Worm (Caenorhabditis elegans) whole organism, mixed stage, embryonic: ENCODE data around the gene ZK512.4.

Experiments
- M03D4.4 ChIP-seq: sonication (generic microtip); optimal IDR thresholded peaks from 2 replicates; lab custom pipeline; 2017; ENCODE audit warnings: mild to moderate bottlenecking, missing genetic modification characterization, missing compliant biosample characterization
- bed-3 ChIP-seq: fragments of 200-800 bp; sonication (Bioruptor generic); optimal IDR thresholded peaks from 3 replicates; lab custom pipeline; 2018; ENCODE audit warnings: mild to moderate bottlenecking, missing genetic modification characterization, moderate library complexity, missing compliant biosample characterization
- ceh-39 ChIP-seq: fragments of 150-350 bp; optimal IDR thresholded peaks from 2 replicates; lab custom pipeline; 2014; ENCODE audit warnings: missing biosample characterization, missing genetic modification characterization
- ceh-83 ChIP-seq: fragments of 200-800 bp; sonication (Bioruptor generic); optimal IDR thresholded peaks from 2 replicates; lab custom pipeline; 2018; ENCODE audit warnings: mild to moderate bottlenecking, missing genetic modification characterization, missing compliant biosample characterization
- cnd-1 ChIP-seq: fragments of 200-800 bp; sonication (Bioruptor generic); optimal IDR thresholded peaks from 2 replicates; lab custom pipeline; 2018; ENCODE audit warnings: mild to moderate bottlenecking, missing genetic modification characterization, missing compliant biosample characterization
- drap-1 ChIP-seq: fragments of 200-800 bp; sonication (Bioruptor generic); optimal IDR thresholded peaks from 3 replicates; lab custom pipeline; 2018; ENCODE audit warnings: mild to moderate bottlenecking, missing genetic modification characterization, missing compliant biosample characterization
- elt-1 ChIP-seq: sonication (generic microtip); optimal IDR thresholded peaks from 2 replicates; lab custom pipeline; 2017; ENCODE audit warnings: missing genetic modification characterization, mild to moderate bottlenecking, missing compliant biosample characterization, antibody characterized with exemption, moderate library complexity, borderline replicate concordance; ENCODE audit not compliant: insufficient read depth
- elt-3 ChIP-seq: fragments of 150-350 bp; optimal IDR thresholded peaks from 2 replicates; lab custom pipeline; 2014; ENCODE audit warnings: missing biosample characterization, missing genetic modification characterization
- flh-1 ChIP-seq: fragments of 200-800 bp; sonication (Bioruptor generic); optimal IDR thresholded peaks from 2 replicates; lab custom pipeline; 2018; ENCODE audit warnings: mild to moderate bottlenecking, missing genetic modification characterization, moderate library complexity, missing compliant biosample characterization
- hlh-1 ChIP-seq: fragments of 150-350 bp; optimal IDR thresholded peaks from 2 replicates; lab custom pipeline; 2014; ENCODE audit warnings: missing biosample characterization, missing genetic modification reagents, missing genetic modification characterization
- lin-13 ChIP-seq: fragments of 150-350 bp; optimal IDR thresholded peaks from 2 replicates; lab custom pipeline; 2014; ENCODE audit warnings: missing biosample characterization, missing genetic modification characterization
- lin-32 ChIP-seq: fragments of 200-800 bp; sonication (Bioruptor generic); optimal IDR thresholded peaks from 2 replicates; lab custom pipeline; 2018; ENCODE audit warnings: mild to moderate bottlenecking, missing genetic modification characterization, missing compliant biosample characterization
- lsy-2 ChIP-seq: fragments of 150-350 bp; optimal IDR thresholded peaks from 2 replicates; lab custom pipeline; 2014; ENCODE audit warnings: missing biosample characterization, missing genetic modification characterization
- mab-5 ChIP-seq: fragments of 150-350 bp; optimal IDR thresholded peaks from 2 replicates; lab custom pipeline; 2014; ENCODE audit warnings: missing biosample characterization, missing genetic modification characterization
- mep-1 ChIP-seq: fragments of 150-350 bp; optimal IDR thresholded peaks from 2 replicates; lab custom pipeline; 2017; ENCODE audit warnings: missing biosample characterization, missing genetic modification reagents, missing genetic modification characterization, inconsistent platforms
- mls-2 ChIP-seq: sonication (generic microtip); optimal IDR thresholded peaks from 2 replicates; lab custom pipeline; 2016; ENCODE audit warnings: mild to moderate bottlenecking, missing genetic modification characterization, moderate library complexity, missing compliant biosample characterization
- nhr-12 ChIP-seq: fragments of 150-350 bp; optimal IDR thresholded peaks from 2 replicates; lab custom pipeline; 2014; ENCODE audit warnings: missing biosample characterization, missing genetic modification characterization
- nhr-2 ChIP-seq: fragments of 150-350 bp; optimal IDR thresholded peaks from 2 replicates; lab custom pipeline; 2014; ENCODE audit warnings: missing biosample characterization, missing genetic modification characterization
- nhr-237 ChIP-seq: fragments of 150-350 bp; optimal IDR thresholded peaks from 2 replicates; lab custom pipeline; 2014; ENCODE audit warnings: missing biosample characterization, missing genetic modification characterization
- nhr-28 ChIP-seq: fragments of 150-350 bp; optimal IDR thresholded peaks from 2 replicates; lab custom pipeline; 2014; ENCODE audit warnings: missing biosample characterization, missing genetic modification characterization
- nhr-76 ChIP-seq: sonication (generic microtip); optimal IDR thresholded peaks from 2 replicates; lab custom pipeline; 2017; ENCODE audit warnings: missing biosample characterization, missing genetic modification characterization
- pha-4 ChIP-seq: fragments of 150-350 bp; optimal IDR thresholded peaks from 2 replicates; lab custom pipeline; 2018; ENCODE audit warnings: missing biosample characterization, missing genetic modification reagents, missing genetic modification characterization
- sem-2 ChIP-seq: fragments of 200-800 bp; sonication (Bioruptor generic); optimal IDR thresholded peaks from 2 replicates; lab custom pipeline; 2018; ENCODE audit warnings: mild to moderate bottlenecking, missing genetic modification characterization, missing compliant biosample characterization
- snpc-4 ChIP-seq: fragments of 150-350 bp; optimal IDR thresholded peaks from 2 replicates; lab custom pipeline; 2014; ENCODE audit warnings: missing biosample characterization, missing genetic modification characterization
- sptf-1 ChIP-seq: sonication (generic microtip); optimal IDR thresholded peaks from 2 replicates; lab custom pipeline; 2017; ENCODE audit warnings: mild to moderate bottlenecking, missing genetic modification characterization, moderate library complexity, missing compliant biosample characterization
- unc-120 ChIP-seq: sonication (generic microtip); optimal IDR thresholded peaks from 2 replicates; lab custom pipeline; 2017; ENCODE audit warnings: missing genetic modification characterization, missing compliant biosample characterization; ENCODE audit not compliant: poor library complexity, severe bottlenecking
- unc-39 ChIP-seq: fragments of 150-350 bp; optimal IDR thresholded peaks from 2 replicates; lab custom pipeline; 2014; ENCODE audit warnings: missing biosample characterization, missing genetic modification characterization
- unc-62 ChIP-seq: fragments of 150-350 bp; optimal IDR thresholded peaks from 2 replicates; lab custom pipeline; 2014; ENCODE audit warnings: missing biosample characterization, missing genetic modification reagents, missing genetic modification characterization
- ztf-11 ChIP-seq: fragments of 150-350 bp; optimal IDR thresholded peaks from 2 replicates; lab custom pipeline; 2014; ENCODE audit warnings: missing biosample characterization, missing genetic modification characterization

ZK512.4 gene

DNA sequence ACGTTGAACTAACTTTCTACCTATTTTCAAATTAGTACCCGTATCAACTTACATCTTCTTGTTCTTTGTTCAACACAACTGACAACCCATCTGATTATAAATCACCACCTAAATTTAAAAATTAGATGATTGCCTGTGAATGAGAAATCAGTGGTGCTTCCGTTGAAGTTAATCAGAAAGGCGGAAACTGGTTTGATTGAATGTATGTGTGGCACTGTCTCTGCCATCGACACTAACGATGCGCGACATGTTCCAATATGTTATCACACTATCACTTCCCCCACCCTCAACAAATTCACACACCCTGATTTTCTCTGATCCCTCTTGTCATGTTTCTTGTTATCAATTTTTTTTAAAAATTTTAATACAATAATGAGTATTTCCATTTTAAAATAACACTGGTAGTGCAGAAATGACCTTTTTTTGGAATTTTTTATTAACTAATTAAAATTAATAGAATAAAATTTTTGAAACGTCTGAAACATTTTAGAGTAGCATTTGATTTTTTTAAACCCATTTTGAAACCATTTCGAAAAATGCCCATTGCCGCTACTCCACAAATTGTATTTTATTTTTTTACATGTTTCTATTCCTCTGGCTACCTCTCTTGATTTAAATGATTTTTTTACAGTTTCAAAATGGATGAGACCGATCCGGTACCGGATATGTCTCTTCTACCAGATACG lies 26.1 kb upstream of the ZK512.4 start, which contains the start of gene ced-11:
ced-11 (plus strand) TSS at position 636 of the 686 bp plus-strand sequence.
- TF ChIP-seq snpc-4 (tag; lab: Kevin White, UChicago) (no peak), elt-3 (tag; lab: Kevin White, UChicago) (no peak), elt-1 (tag; lab: Kevin White, UChicago) (no peak), M03D4.4 (tag; lab: Kevin White, UChicago) (no peak), nhr-12 (tag; lab: Kevin White, UChicago) (no peak), ceh-39 (tag; lab: Kevin White, UChicago) (no peak), mab-5 (tag; lab: Kevin White, UChicago) (no peak), pha-4 (tag; lab: Kevin White, UChicago) (no peak), cnd-1 (tag; lab: Kevin White, UChicago) (no peak), unc-39 (no peak), mls-2 (tag; lab: Kevin White, UChicago) (no peak), unc-62 (GFP tag; lab: Kevin White, UChicago) (no peak), mep-1 (no peak), lin-32 (GFP tag; lab: Kevin White, UChicago) (no peak), unc-120 (tag; lab: Kevin White, UChicago) (no peak)
- TF ChIP-seq, all 35 proteins: peak for 0

DNA sequence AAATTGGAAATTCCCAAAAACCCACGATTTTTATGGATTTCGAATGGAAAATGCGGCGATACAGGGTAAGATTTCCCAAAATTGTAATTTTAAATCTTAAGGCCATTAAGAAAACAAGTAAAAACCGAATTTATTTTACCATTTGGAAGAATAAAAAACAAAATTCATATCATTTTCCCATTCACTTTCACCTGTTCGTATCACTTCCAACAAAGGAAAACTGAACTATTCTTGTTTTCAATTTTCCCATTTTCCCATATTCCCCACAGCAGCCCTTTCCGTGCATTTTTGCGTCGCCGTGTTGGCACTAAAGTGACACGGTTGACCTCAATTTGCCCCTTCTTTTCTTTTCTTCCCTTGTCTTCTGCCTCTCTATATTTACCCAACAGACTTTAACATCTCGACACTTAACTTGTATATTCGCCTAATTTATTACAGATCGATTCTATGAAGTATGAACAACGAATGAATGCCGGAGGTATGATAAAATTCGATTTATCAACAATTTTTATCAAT lies 19.3 kb upstream of the ZK512.4 start, which contains the start of gene sec-16A.1:
sec-16A.1 (plus strand) TSS at position 51 of the 516 bp plus-strand sequence.
- no peak for TF ChIP-seq sptf-1
- TF ChIP-seq lsy-2: peak; percentile 8
- no peak for TF ChIP-seq flh-1 (GFP tag; lab: Kevin White, UChicago)
- no peak for TF ChIP-seq ceh-83
- no peak for TF ChIP-seq lin-32 (GFP tag; lab: Kevin White, UChicago)
- no peak for TF ChIP-seq hlh-1
- TF ChIP-seq elt-1 (tag; lab: Kevin White, UChicago): no peak
- peak; percentile 65 for TF ChIP-seq nhr-2
- no peak for TF ChIP-seq nhr-28 (tag; lab: Kevin White, UChicago)
- TF ChIP-seq, all 35 proteins: peak for 2

DNA sequence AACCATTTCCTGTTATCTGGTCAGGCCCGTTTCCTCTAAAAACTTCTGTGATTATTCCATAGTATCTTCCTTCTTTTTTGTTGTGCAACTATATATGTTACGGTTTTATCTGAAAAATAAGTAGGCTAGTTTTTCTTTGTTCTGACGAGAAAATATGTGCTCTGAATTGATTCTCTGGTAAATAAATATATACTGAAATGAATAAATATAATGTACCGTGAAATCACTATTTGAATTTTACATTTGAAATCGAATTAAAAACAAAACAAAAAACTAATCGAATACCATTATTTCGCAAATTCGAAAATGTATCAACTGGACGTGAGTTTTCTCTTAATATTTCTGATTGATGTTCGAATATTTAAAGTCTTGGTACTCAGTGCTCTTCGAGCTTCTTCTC lies 14.6 kb upstream of the ZK512.4 start, which contains the start of gene ZK512.10:
ZK512.10 (plus strand) TSS at position 301 of the 400 bp plus-strand sequence.
- no peak for TF ChIP-seq lin-13 (tag; lab: Kevin White, UChicago)
- no peak for TF ChIP-seq drap-1 (GFP tag; lab: Kevin White, UChicago)
- no peak for TF ChIP-seq sptf-1
- TF ChIP-seq unc-120 (tag; lab: Kevin White, UChicago): no peak
- no peak for TF ChIP-seq ztf-11 (tag; lab: Kevin White, UChicago)
- no peak for TF ChIP-seq nhr-76 (tag; lab: Kevin White, UChicago)
- no peak for TF ChIP-seq hlh-1
- TF ChIP-seq pha-4 (tag; lab: Kevin White, UChicago): no peak
- no peak for TF ChIP-seq unc-39

DNA sequence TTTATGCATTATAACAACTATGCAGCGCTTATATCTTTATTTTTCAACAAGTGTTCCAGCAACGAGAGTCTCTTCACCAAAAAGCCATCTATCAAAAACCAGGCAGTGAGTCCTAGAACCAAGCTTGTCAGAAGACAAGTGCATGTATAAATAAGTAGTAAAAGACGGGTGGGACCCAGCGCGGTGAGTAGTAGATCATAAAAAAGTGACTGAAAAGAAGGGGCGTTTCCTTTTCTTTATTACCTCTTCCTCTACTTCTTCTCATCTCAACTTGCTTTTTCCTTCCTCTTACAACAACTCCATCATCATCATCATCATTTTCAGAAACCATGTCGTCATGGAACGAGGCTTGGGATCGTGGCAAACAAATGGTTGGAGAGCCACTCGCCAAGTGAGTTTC lies 8.6 kb upstream of the ZK512.4 start, which contains the start of gene eat-4:
eat-4 (plus strand) TSS at position 301 of the 400 bp plus-strand sequence.
- TF ChIP-seq mab-5 (tag; lab: Kevin White, UChicago) (no peak), nhr-2 (no peak), sem-2 (GFP tag; lab: Kevin White, UChicago) (no peak), bed-3 (GFP tag; lab: Kevin White, UChicago) (no peak), nhr-237 (tag; lab: Kevin White, UChicago) (no peak), lin-32 (GFP tag; lab: Kevin White, UChicago) (no peak), flh-1 (GFP tag; lab: Kevin White, UChicago) (no peak), elt-1 (tag; lab: Kevin White, UChicago) (no peak)

DNA sequence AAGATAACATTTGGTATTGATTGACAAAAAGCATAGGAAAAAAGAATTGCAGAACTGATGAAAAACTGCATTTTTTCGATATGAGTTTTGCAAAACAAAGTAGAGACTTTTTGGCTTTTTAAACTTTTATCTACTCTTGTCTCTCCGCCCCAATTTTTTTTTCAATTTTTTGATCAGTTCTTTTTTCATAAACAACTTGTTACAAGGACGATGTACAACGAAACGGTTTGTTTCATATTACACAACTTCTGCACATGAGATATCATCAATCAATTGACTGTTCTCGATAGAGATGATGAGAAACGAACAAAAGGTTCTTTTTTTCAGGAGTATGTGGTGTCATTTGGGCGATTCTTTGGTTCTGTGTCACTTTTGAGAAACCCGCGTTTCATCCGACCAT lies 6.5 kb upstream of the ZK512.4 start, which contains the start of gene ZK512.7:
ZK512.7 (minus strand) TSS at position 101 of the 400 bp plus-strand sequence.
- TF ChIP-seq lin-32 (GFP tag; lab: Kevin White, UChicago) (no peak), drap-1 (GFP tag; lab: Kevin White, UChicago) (no peak), mep-1 (no peak), cnd-1 (tag; lab: Kevin White, UChicago) (no peak), lsy-2 (no peak)
